Worm (Caenorhabditis elegans) whole organism, mixed stage, embryonic: ENCODE measurements around the gene F59A1.11.

ENCODE experiments used
- blmp-1 ChIP-seq: fragments of 150-350 bp; optimal IDR thresholded peaks from 2 replicates; lab custom pipeline; 2014; ENCODE audit warnings: missing biosample characterization, missing genetic modification characterization
- ces-1 ChIP-seq: fragments of 150-350 bp; optimal IDR thresholded peaks from 2 replicates; lab custom pipeline; 2014; ENCODE audit warnings: missing biosample characterization, missing genetic modification reagents, missing genetic modification characterization
- lin-13 ChIP-seq: fragments of 150-350 bp; optimal IDR thresholded peaks from 2 replicates; lab custom pipeline; 2014; ENCODE audit warnings: missing biosample characterization, missing genetic modification characterization
- lsy-2 ChIP-seq: fragments of 150-350 bp; optimal IDR thresholded peaks from 2 replicates; lab custom pipeline; 2014; ENCODE audit warnings: missing biosample characterization, missing genetic modification characterization
- nhr-12 ChIP-seq: fragments of 150-350 bp; optimal IDR thresholded peaks from 2 replicates; lab custom pipeline; 2014; ENCODE audit warnings: missing biosample characterization, missing genetic modification characterization
- nhr-237 ChIP-seq: fragments of 150-350 bp; optimal IDR thresholded peaks from 2 replicates; lab custom pipeline; 2014; ENCODE audit warnings: missing biosample characterization, missing genetic modification characterization
- nhr-76 ChIP-seq: sonication (generic microtip); optimal IDR thresholded peaks from 2 replicates; lab custom pipeline; 2017; ENCODE audit warnings: missing biosample characterization, missing genetic modification characterization
- pha-4 ChIP-seq: fragments of 150-350 bp; optimal IDR thresholded peaks from 2 replicates; lab custom pipeline; 2018; ENCODE audit warnings: missing biosample characterization, missing genetic modification reagents, missing genetic modification characterization
- snpc-4 ChIP-seq: fragments of 150-350 bp; optimal IDR thresholded peaks from 2 replicates; lab custom pipeline; 2014; ENCODE audit warnings: missing biosample characterization, missing genetic modification characterization
- sptf-1 ChIP-seq: sonication (generic microtip); optimal IDR thresholded peaks from 2 replicates; lab custom pipeline; 2017; ENCODE audit warnings: mild to moderate bottlenecking, missing genetic modification characterization, moderate library complexity, missing compliant biosample characterization
- tbx-8 ChIP-seq: fragments of 200-800 bp; sonication (Bioruptor generic); optimal IDR thresholded peaks from 2 replicates; lab custom pipeline; 2018; ENCODE audit warnings: mild to moderate bottlenecking, missing genetic modification characterization, moderate library complexity, missing compliant biosample characterization
- unc-62 ChIP-seq: fragments of 150-350 bp; optimal IDR thresholded peaks from 2 replicates; lab custom pipeline; 2014; ENCODE audit warnings: missing biosample characterization, missing genetic modification reagents, missing genetic modification characterization
- ztf-11 ChIP-seq: fragments of 150-350 bp; optimal IDR thresholded peaks from 2 replicates; lab custom pipeline; 2014; ENCODE audit warnings: missing biosample characterization, missing genetic modification characterization

- no peak for TF ChIP-seq pha-4 (tag; lab: Kevin White, UChicago)
- TF ChIP-seq blmp-1, result no peak
- TF ChIP-seq nhr-237 (tag; lab: Kevin White, UChicago), result no peak
- TF ChIP-seq lsy-2 (tag; lab: Kevin White, UChicago), result no peak
- no peak for TF ChIP-seq tbx-8 (GFP tag; lab: Kevin White, UChicago)
- TF ChIP-seq nhr-12 (tag; lab: Kevin White, UChicago), result no peak
- no peak for TF ChIP-seq sptf-1 (tag; lab: Kevin White, UChicago)
- no peak for TF ChIP-seq ces-1 (GFP tag; lab: Kevin White, UChicago)
- TF ChIP-seq unc-62, result no peak
- no peak for TF ChIP-seq snpc-4 (tag; lab: Kevin White, UChicago)
- no peak for TF ChIP-seq nhr-76
- TF ChIP-seq lin-13 (tag; lab: Kevin White, UChicago), result no peak
- TF ChIP-seq ztf-11, result no peak
Observed at ce11 chrV:17662260-17662659, 3.5 kb downstream of the F59A1.11 start.
